Fruit fly (Drosophila melanogaster) whole organism, adult: ENCODE measurements around the gene Fum4.

Experiments
- CG11617 ChIP-seq: fragments of 200-800 bp; sonication (Bioruptor generic); optimal IDR thresholded peaks from 2 replicates; lab custom pipeline; 2017; ENCODE audit warnings: mild to moderate bottlenecking, missing biosample characterization, missing genetic modification reagents, missing genetic modification characterization
- CG1620 ChIP-seq: fragments of 200-800 bp; sonication (Bioruptor generic); optimal IDR thresholded peaks from 2 replicates; lab custom pipeline; 2016; ENCODE audit warnings: missing biosample characterization, missing genetic modification characterization
- CG5204 ChIP-seq: fragments of 200-800 bp; sonication (Bioruptor generic); optimal IDR thresholded peaks from 2 replicates; lab custom pipeline; 2016; ENCODE audit warnings: missing biosample characterization, missing genetic modification characterization
- CG7045 ChIP-seq: fragments of 200-800 bp; sonication (Bioruptor generic); optimal IDR thresholded peaks from 2 replicates; lab custom pipeline; 2017; ENCODE audit warnings: missing biosample characterization, mild to moderate bottlenecking, missing genetic modification characterization
- Clk ChIP-seq: fragments of 200-800 bp; sonication (Bioruptor generic); optimal IDR thresholded peaks from 2 replicates; lab custom pipeline; 2017; ENCODE audit warnings: missing biosample characterization, missing genetic modification characterization
- Crg-1 ChIP-seq: fragments of 200-800 bp; sonication (Bioruptor generic); optimal IDR thresholded peaks from 2 replicates; lab custom pipeline; 2016; ENCODE audit warnings: missing biosample characterization, missing genetic modification characterization
- cic ChIP-seq: fragments of 200-800 bp; sonication (Bioruptor generic); optimal IDR thresholded peaks from 2 replicates; lab custom pipeline; 2017; ENCODE audit warnings: missing biosample characterization, mild to moderate bottlenecking, missing genetic modification characterization, moderate library complexity
- pad ChIP-seq: fragments of 200-800 bp; sonication (Bioruptor generic); optimal IDR thresholded peaks from 3 replicates; lab custom pipeline; 2017; ENCODE audit warnings: missing biosample characterization, missing genetic modification characterization, mild to moderate bottlenecking, moderate library complexity, missing genetic modification reagents

DNA sequence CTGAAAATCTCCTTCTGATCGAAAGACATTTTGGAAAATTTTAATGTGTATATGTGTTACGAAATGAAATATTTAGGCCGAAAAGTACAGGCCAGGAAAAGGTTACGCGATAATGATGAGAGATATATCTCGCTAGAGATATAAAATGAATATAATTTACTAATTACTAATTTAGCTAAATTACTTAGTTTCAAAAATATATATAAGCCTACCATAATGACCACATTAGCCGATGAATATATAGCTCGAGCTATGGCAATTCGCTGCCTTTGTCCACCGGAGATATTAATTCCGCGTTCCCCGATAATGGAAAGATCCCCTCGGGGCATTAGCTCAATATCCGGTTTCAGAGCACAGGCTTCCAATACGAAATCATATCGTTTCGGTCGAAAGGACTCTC, at the start of gene Fum4:
- no peak for TF ChIP-seq CG5204
- TF ChIP-seq CG7045 (GFP tag; lab: Kevin White, UChicago) = no peak
- no peak for TF ChIP-seq CG11617 (GFP tag; lab: Kevin White, UChicago)
- TF ChIP-seq Clk (GFP tag; lab: Kevin White, UChicago) = no peak
- TF ChIP-seq pad (GFP tag; lab: Kevin White, UChicago) = no peak
- no peak for TF ChIP-seq cic (GFP tag; lab: Kevin White, UChicago)
- TF ChIP-seq CG1620 (GFP tag; lab: Kevin White, UChicago) = no peak
- no peak for TF ChIP-seq Crg-1 (GFP tag; lab: Kevin White, UChicago)
